Worm (Caenorhabditis elegans) whole organism, L2 larva: ENCODE data around the gene slc-25A18.2.

Experiments used
- alr-1 ChIP-seq: fragments of 150-350 bp; optimal IDR thresholded peaks from 2 replicates; lab custom pipeline; 2014; ENCODE audit warnings: missing biosample characterization, missing genetic modification characterization
- aly-2 ChIP-seq: fragments of 150-350 bp; optimal IDR thresholded peaks from 2 replicates; lab custom pipeline; 2014; ENCODE audit warnings: missing biosample characterization, missing genetic modification characterization
- ama-1 ChIP-seq: fragments of 150-350 bp; optimal IDR thresholded peaks from 2 replicates; lab custom pipeline; 2018; ENCODE audit warnings: inconsistent platforms
- gmeb-1 ChIP-seq: fragments of 150-350 bp; optimal IDR thresholded peaks from 2 replicates; lab custom pipeline; 2014; ENCODE audit warnings: missing biosample characterization, missing genetic modification characterization
- mdl-1 ChIP-seq, 2 experiments: fragments of 150-350 bp in 1 of 2; sonication (generic microtip) in 1 of 2; optimal IDR thresholded peaks; 2 replicates each; lab custom pipeline; 2017; ENCODE audit warnings: missing biosample characterization in 2 of 2, missing genetic modification characterization in 2 of 2
- nhr-12 ChIP-seq: fragments of 150-350 bp; optimal IDR thresholded peaks from 2 replicates; lab custom pipeline; 2014; ENCODE audit warnings: missing biosample characterization, missing genetic modification characterization
- nhr-23 ChIP-seq: fragments of 150-350 bp; optimal IDR thresholded peaks from 2 replicates; lab custom pipeline; 2014; ENCODE audit warnings: missing biosample characterization, missing genetic modification reagents, missing genetic modification characterization
- skn-1 ChIP-seq: sonication (generic microtip); optimal IDR thresholded peaks from 2 replicates; lab custom pipeline; 2017; ENCODE audit warnings: missing biosample characterization, missing genetic modification characterization
- unc-39 ChIP-seq: fragments of 150-350 bp; optimal IDR thresholded peaks from 2 replicates; lab custom pipeline; 2014; ENCODE audit warnings: missing biosample characterization, missing genetic modification characterization
- ztf-11 ChIP-seq: sonication (generic microtip); optimal IDR thresholded peaks from 2 replicates; lab custom pipeline; 2017; ENCODE audit warnings: missing biosample characterization, missing genetic modification characterization
- ztf-4 ChIP-seq: fragments of 150-350 bp; optimal IDR thresholded peaks from 2 replicates; lab custom pipeline; 2014; ENCODE audit warnings: missing biosample characterization, missing genetic modification characterization

DNA sequence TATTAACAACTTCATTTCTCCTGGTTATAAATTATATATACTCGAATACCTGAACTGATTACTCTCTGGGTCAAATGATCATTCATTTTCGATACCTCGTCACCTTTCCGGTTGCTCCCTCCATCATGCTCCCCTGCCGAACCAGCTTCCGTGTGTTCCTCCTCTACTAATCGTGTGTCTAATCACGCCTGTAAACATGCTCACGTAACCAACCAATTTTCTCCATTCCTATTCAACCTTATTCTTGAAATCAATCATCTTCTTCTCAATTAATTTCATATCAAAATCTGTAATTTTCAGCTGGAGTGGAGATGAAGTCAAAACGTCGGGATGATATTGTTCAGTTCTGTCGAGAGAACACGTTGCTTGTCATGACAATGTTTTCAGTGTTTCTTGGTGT lies 28.5 kb downstream of the slc-25A18.2 start, which contains the start of gene glt-6:
- TF ChIP-seq nhr-23 = no peak
- TF ChIP-seq aly-2 (tag; lab: Kevin White, UChicago) = no peak
- no peak for TF ChIP-seq ztf-4 (tag; lab: Kevin White, UChicago)
- TF ChIP-seq gmeb-1 (tag; lab: Kevin White, UChicago) = no peak
- TF ChIP-seq unc-39 (tag; lab: Kevin White, UChicago) = no peak
- no peak for TF ChIP-seq ztf-11 (tag; lab: Kevin White, UChicago)
- TF ChIP-seq ama-1 = no peak
- TF ChIP-seq alr-1 (tag; lab: Kevin White, UChicago) = no peak
- TF ChIP-seq mdl-1 (tag; optimal IDR thresholded peaks at IDR 0.05; lab: Kevin White, UChicago) = no peak
- no peak for TF ChIP-seq nhr-12 (tag; lab: Kevin White, UChicago)
- no peak for TF ChIP-seq skn-1
